Fruit fly (Drosophila melanogaster): Measurements from ENCODE around the gene shtd.

The shtd gene

dm6 chrX:15498791-15499190 lies 36.5 kb upstream of the shtd start (continued):
- no peak for TF ChIP-seq Neu2 (GFP tag; optimal IDR thresholded peaks at IDR 0.05; ENCODE audit: borderline replicate concordance)
- TF ChIP-seq CG12155 (GFP tag; optimal IDR thresholded peaks at IDR 0.05): peak; percentile 53
- TF ChIP-seq exex (tag; optimal IDR thresholded peaks at IDR 0.05): no peak
- TF ChIP-seq Sin3A (optimal IDR thresholded peaks at IDR 0.05): no peak
- TF ChIP-seq CG1233 (GFP tag; optimal IDR thresholded peaks at IDR 0.05): peak; percentile 30
- TF ChIP-seq CG11398 (GFP tag; optimal IDR thresholded peaks at IDR 0.05): no peak
- no peak for TF ChIP-seq CG18011 (GFP tag; optimal IDR thresholded peaks at IDR 0.05)
- no peak for TF ChIP-seq CG17385 (GFP tag; optimal IDR thresholded peaks at IDR 0.05)
- TF ChIP-seq CG7987 (GFP tag; optimal IDR thresholded peaks at IDR 0.05): no peak
- TF ChIP-seq fd3F (GFP tag; optimal IDR thresholded peaks at IDR 0.05): no peak
- 0 out of 2 replicates have a peak, but pooled peaks have one; percentile 15 for TF ChIP-seq sob (GFP tag; IDR thresholded peaks at IDR 0.05)
- TF ChIP-seq Ssrp (tag; optimal IDR thresholded peaks at IDR 0.05): no peak
- no peak for TF ChIP-seq prd (optimal IDR thresholded peaks at IDR 0.05)
- 0 out of 3 replicates have a peak, but pooled peaks have one; percentile 28 for TF ChIP-seq prd (GFP tag; IDR thresholded peaks at IDR 0.05)
- TF ChIP-seq hkb (optimal IDR thresholded peaks at IDR 0.05): no peak
- peak; percentile 27; the same call in 1 of the 2 replicates for TF ChIP-seq hkb (GFP tag; IDR thresholded peaks at IDR 0.05)
- TF ChIP-seq CG9797 (GFP tag; optimal IDR thresholded peaks at IDR 0.05): no peak
- no peak for TF ChIP-seq aop (GFP tag; IDR thresholded peaks at IDR 0.05)
- peak; percentile 12; the same call in 1 of the 2 replicates for TF ChIP-seq CG32772 (GFP tag; IDR thresholded peaks at IDR 0.05)
- no peak for TF ChIP-seq CG11093 (GFP tag; IDR thresholded peaks at IDR 0.05)
- TF ChIP-seq CG1529 (GFP tag; optimal IDR thresholded peaks at IDR 0.05): no peak
- TF ChIP-seq CG6654 (GFP tag; optimal IDR thresholded peaks at IDR 0.05): no peak
- no peak for TF ChIP-seq CG14667 (GFP tag; IDR thresholded peaks at IDR 0.05)
- TF ChIP-seq CG12219 (GFP tag; optimal IDR thresholded peaks at IDR 0.05): no peak
- no peak for TF ChIP-seq CG32767 (GFP tag; IDR thresholded peaks at IDR 0.05)
- TF ChIP-seq slp2 (GFP tag; optimal IDR thresholded peaks at IDR 0.05): no peak
- TF ChIP-seq chinmo (GFP tag; IDR thresholded peaks at IDR 0.05; ENCODE audit: partially characterized antibody): peak; percentile 82; the same call in 3 of the 4 replicates
- no peak for TF ChIP-seq CG6254 (GFP tag; optimal IDR thresholded peaks at IDR 0.05)
- no peak for TF ChIP-seq Spps (tag; optimal IDR thresholded peaks at IDR 0.05)
- TF ChIP-seq CG11247 (GFP tag; IDR thresholded peaks at IDR 0.05): no peak
- TF ChIP-seq CG9215 (GFP tag; IDR thresholded peaks at IDR 0.05): no peak
- TF ChIP-seq fru (optimal IDR thresholded peaks at IDR 0.05): no peak
- peak; percentile 46 for TF ChIP-seq CG1603 (tag; optimal IDR thresholded peaks at IDR 0.05)
- no peak for TF ChIP-seq pros (GFP tag; optimal IDR thresholded peaks at IDR 0.05)
- TF ChIP-seq schlank (tag; optimal IDR thresholded peaks at IDR 0.05): no peak
- no peak for TF ChIP-seq Kr (GFP tag; optimal IDR thresholded peaks at IDR 0.05)
- TF ChIP-seq disco-r (GFP tag; optimal IDR thresholded peaks at IDR 0.05): no peak
- TF ChIP-seq ab (GFP tag; optimal IDR thresholded peaks at IDR 0.05): no peak
- peak; percentile 16 for TF ChIP-seq Nf-YB (GFP tag; optimal IDR thresholded peaks at IDR 0.05)
- TF ChIP-seq crp (GFP tag; optimal IDR thresholded peaks at IDR 0.05): no peak
- TF ChIP-seq twi (tag; optimal IDR thresholded peaks at IDR 0.05): peak; percentile 44
- no peak for TF ChIP-seq Elba2 (GFP tag; optimal IDR thresholded peaks at IDR 0.05)
- no peak for TF ChIP-seq Hmx (GFP tag; optimal IDR thresholded peaks at IDR 0.05)
- TF ChIP-seq CG31388 (GFP tag; optimal IDR thresholded peaks at IDR 0.05): no peak
- no peak for TF ChIP-seq Bdp1 (GFP tag; optimal IDR thresholded peaks at IDR 0.05)
- TF ChIP-seq Blimp-1 (GFP tag; optimal IDR thresholded peaks at IDR 0.05): no peak
- no peak for TF ChIP-seq CG10543 (GFP tag; optimal IDR thresholded peaks at IDR 0.05)
- TF ChIP-seq Ptx1 (GFP tag; IDR thresholded peaks at IDR 0.05): no peak
- TF ChIP-seq E2f2 (GFP tag; IDR thresholded peaks at IDR 0.05): no peak
- TF ChIP-seq wor (GFP tag; IDR thresholded peaks at IDR 0.05): no peak
- no peak for TF ChIP-seq repo (GFP tag; optimal IDR thresholded peaks at IDR 0.05)
- peak; percentile 23; the same call in 1 of the 2 replicates for TF ChIP-seq CG32532 (GFP tag; IDR thresholded peaks at IDR 0.05)
- TF ChIP-seq grau (tag; optimal IDR thresholded peaks at IDR 0.05): peak; percentile 11

All from whole organism, embryonic.